Fruit fly (Drosophila melanogaster): Measurements from ENCODE around the gene CG12541.

The CG12541 gene

DNA sequence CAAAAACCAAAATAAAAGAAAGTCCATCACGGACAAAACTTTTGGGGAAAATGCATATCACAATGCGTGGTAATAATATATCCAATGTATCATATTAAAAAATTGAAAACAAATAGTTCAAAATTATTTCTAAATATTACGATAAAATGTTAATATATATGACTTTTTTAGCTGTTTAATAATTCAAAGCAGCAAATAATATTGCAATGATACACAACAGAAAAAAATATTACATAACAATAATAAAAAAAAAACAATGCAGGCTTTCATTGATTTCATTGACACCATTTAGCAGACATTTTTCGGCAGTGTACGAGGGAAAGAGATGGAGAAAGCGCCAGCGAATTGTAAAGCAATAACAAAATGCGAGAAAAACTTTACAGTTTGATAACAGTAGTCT lies 29.0 kb upstream of the CG12541 start (continued):
- 0 out of 2 replicates have a peak, but pooled peaks have one; percentile 56 for TF ChIP-seq Xrp1 (GFP tag; IDR thresholded peaks at IDR 0.05)
- TF ChIP-seq cad (GFP tag; optimal IDR thresholded peaks at IDR 0.05): no peak
- no peak for TF ChIP-seq CG14860 (GFP tag; IDR thresholded peaks at IDR 0.05; ENCODE audit: partially characterized antibody)
- TF ChIP-seq CHES-1-like (GFP tag; optimal IDR thresholded peaks at IDR 0.05): no peak
- no peak for TF ChIP-seq ham (GFP tag; IDR thresholded peaks at IDR 0.05)
- no peak for TF ChIP-seq Myb (GFP tag; optimal IDR thresholded peaks at IDR 0.05)
- TF ChIP-seq rib (GFP tag; IDR thresholded peaks at IDR 0.05): no peak
- TF ChIP-seq grau (tag; optimal IDR thresholded peaks at IDR 0.05): no peak
- TF ChIP-seq CG1233 (GFP tag; optimal IDR thresholded peaks at IDR 0.05): no peak
- no peak for TF ChIP-seq CG15479 (GFP tag; optimal IDR thresholded peaks at IDR 0.05)
- no peak for TF ChIP-seq Kr (GFP tag; optimal IDR thresholded peaks at IDR 0.05)
- TF ChIP-seq h (optimal IDR thresholded peaks at IDR 0.05): no peak
- TF ChIP-seq CG15696 (tag; optimal IDR thresholded peaks at IDR 0.05): no peak
- TF ChIP-seq salm (tag; optimal IDR thresholded peaks at IDR 0.05): peak; percentile 3
- no peak for TF ChIP-seq Dip2 (GFP tag; IDR thresholded peaks at IDR 0.05)
- TF ChIP-seq hth (optimal IDR thresholded peaks at IDR 0.05): no peak
- no peak for TF ChIP-seq CG2875 (GFP tag; optimal IDR thresholded peaks at IDR 0.05)
- no peak for TF ChIP-seq Fer1 (GFP tag; optimal IDR thresholded peaks at IDR 0.05)
- no peak for TF ChIP-seq Hand (GFP tag; optimal IDR thresholded peaks at IDR 0.05)
- peak; percentile 80 for TF ChIP-seq gem (tag; optimal IDR thresholded peaks at IDR 0.05)
- peak; percentile 29 for TF ChIP-seq CG14710 (tag; optimal IDR thresholded peaks at IDR 0.05)
- TF ChIP-seq CG5245 (GFP tag; optimal IDR thresholded peaks at IDR 0.05): no peak
- peak; percentile 31 for TF ChIP-seq ewg (GFP tag; optimal IDR thresholded peaks at IDR 0.05)
- no peak for TF ChIP-seq grn (GFP tag; optimal IDR thresholded peaks at IDR 0.05)
- no peak for TF ChIP-seq Meics (GFP tag; optimal IDR thresholded peaks at IDR 0.05)
- TF ChIP-seq slbo (GFP tag; IDR thresholded peaks at IDR 0.05): peak; percentile 34; the same call in 1 of the 2 replicates
- TF ChIP-seq pb (GFP tag; optimal IDR thresholded peaks at IDR 0.05): no peak
- no peak for TF ChIP-seq insv (GFP tag; optimal IDR thresholded peaks at IDR 0.05)
- TF ChIP-seq ssp (GFP tag; IDR thresholded peaks at IDR 0.05): no peak
- no peak for TF ChIP-seq hb (GFP tag; IDR thresholded peaks at IDR 0.05; ENCODE audit: partially characterized antibody)
- no peak for TF ChIP-seq CG10543 (GFP tag; optimal IDR thresholded peaks at IDR 0.05)
- TF ChIP-seq CG4424 (GFP tag; optimal IDR thresholded peaks at IDR 0.05): peak; percentile 36
- TF ChIP-seq sr (GFP tag; IDR thresholded peaks at IDR 0.05): no peak
- TF ChIP-seq CG2712 (tag; optimal IDR thresholded peaks at IDR 0.05): peak; percentile 31
- no peak for TF ChIP-seq Rx (GFP tag; IDR thresholded peaks at IDR 0.05)
- peak; percentile 54 for TF ChIP-seq Nf-YB (GFP tag; optimal IDR thresholded peaks at IDR 0.05)
- no peak for TF ChIP-seq Fer3 (tag; optimal IDR thresholded peaks at IDR 0.05)
- no peak for TF ChIP-seq CG8765 (GFP tag; IDR thresholded peaks at IDR 0.05)
- TF ChIP-seq CG2199 (GFP tag; IDR thresholded peaks at IDR 0.05): 0 out of 3 replicates have a peak, but pooled peaks have one; percentile 34
- TF ChIP-seq CG17385 (GFP tag; optimal IDR thresholded peaks at IDR 0.05): peak; percentile 49
- no peak for TF ChIP-seq ranshi (GFP tag; IDR thresholded peaks at IDR 0.05)
- TF ChIP-seq Dip3 (GFP tag; optimal IDR thresholded peaks at IDR 0.05): no peak
- no peak for TF ChIP-seq CG11560 (tag; IDR thresholded peaks at IDR 0.05)
- no peak for TF ChIP-seq eve (GFP tag; optimal IDR thresholded peaks at IDR 0.05)
- TF ChIP-seq CG7745 (tag; optimal IDR thresholded peaks at IDR 0.05): no peak
- TF ChIP-seq pum (GFP tag; optimal IDR thresholded peaks at IDR 0.05): no peak
- no peak for TF ChIP-seq CG34224 (GFP tag; IDR thresholded peaks at IDR 0.05; ENCODE audit: partially characterized antibody)
- peak; percentile 3 for TF ChIP-seq Dek (tag; optimal IDR thresholded peaks at IDR 0.05)
- no peak for TF ChIP-seq seq (GFP tag; IDR thresholded peaks at IDR 0.05)
- TF ChIP-seq zfh2 (GFP tag; optimal IDR thresholded peaks at IDR 0.05): no peak
- TF ChIP-seq CG12219 (GFP tag; optimal IDR thresholded peaks at IDR 0.05): no peak
- no peak for TF ChIP-seq CG6813 (GFP tag; optimal IDR thresholded peaks at IDR 0.05)

Measured in whole organism, embryonic.